Fruit fly (Drosophila melanogaster) whole organism, adult: ENCODE measurements around the gene pps.

Experiments
- CG12768 ChIP-seq: fragments of 200-800 bp; sonication (Bioruptor generic); optimal IDR thresholded peaks from 2 replicates; lab custom pipeline; 2017; ENCODE audit warnings: missing biosample characterization, missing genetic modification characterization, mild to moderate bottlenecking, moderate library complexity, missing genetic modification reagents
- CG1620 ChIP-seq: fragments of 200-800 bp; sonication (Bioruptor generic); optimal IDR thresholded peaks from 2 replicates; lab custom pipeline; 2016; ENCODE audit warnings: missing biosample characterization, missing genetic modification characterization
- Clk ChIP-seq: fragments of 200-800 bp; sonication (Bioruptor generic); optimal IDR thresholded peaks from 2 replicates; lab custom pipeline; 2017; ENCODE audit warnings: missing biosample characterization, missing genetic modification characterization
- Hr96 ChIP-seq: fragments of 200-800 bp; sonication (Bioruptor generic); optimal IDR thresholded peaks from 2 replicates; lab custom pipeline; 2016; ENCODE audit warnings: missing biosample characterization, missing genetic modification characterization
- bab1 ChIP-seq: fragments of 200-800 bp; sonication (Bioruptor generic); optimal IDR thresholded peaks from 3 replicates; lab custom pipeline; 2019; ENCODE audit warnings: missing biosample characterization, mild to moderate bottlenecking, missing genetic modification characterization, moderate library complexity
- cic ChIP-seq: fragments of 200-800 bp; sonication (Bioruptor generic); optimal IDR thresholded peaks from 2 replicates; lab custom pipeline; 2017; ENCODE audit warnings: missing biosample characterization, mild to moderate bottlenecking, missing genetic modification characterization, moderate library complexity
- ovo ChIP-seq: fragments of 200-800 bp; sonication (Bioruptor generic); optimal IDR thresholded peaks from 2 replicates; lab custom pipeline; 2016; ENCODE audit warnings: missing biosample characterization, missing genetic modification characterization
- toe ChIP-seq: fragments of 200-800 bp; sonication (Bioruptor generic); optimal IDR thresholded peaks from 2 replicates; lab custom pipeline; 2016; ENCODE audit warnings: missing biosample characterization, missing genetic modification characterization

- no peak for TF ChIP-seq Hr96 (GFP tag; lab: Kevin White, UChicago)
- TF ChIP-seq CG1620 (GFP tag; lab: Kevin White, UChicago): peak; percentile 40
- TF ChIP-seq CG12768 (GFP tag; lab: Kevin White, UChicago): no peak
- no peak for TF ChIP-seq ovo
- peak; percentile 4 for TF ChIP-seq bab1 (GFP tag; lab: Kevin White, UChicago)
- TF ChIP-seq Clk: peak; percentile 22
- no peak for TF ChIP-seq cic (GFP tag; lab: Kevin White, UChicago)
- TF ChIP-seq toe (GFP tag; lab: Kevin White, UChicago): no peak
Observed at dm6 chr3R:12425510-12426309, 12.1 kb downstream of the pps start, which contains the start of gene Pp1-87B.
